Worm (Caenorhabditis elegans) whole organism, young adult: ENCODE results near the gene memi-3.

Experiments used
- B0019.2 ChIP-seq: fragments of 200-800 bp; sonication (Bioruptor generic); conservative IDR thresholded peaks from 2 replicates; pipeline ENCODE4 v1.3.6; 2022; ENCODE audit warnings: missing genetic modification reagents, missing genetic modification characterization, missing compliant biosample characterization
- B0261.1 ChIP-seq: sonication (generic microtip); optimal IDR thresholded peaks from 2 replicates; lab custom pipeline; 2016; ENCODE audit warnings: mild to moderate bottlenecking, missing genetic modification characterization, moderate library complexity, missing compliant biosample characterization
- C06A6.2 ChIP-seq: fragments of 200-800 bp; sonication (Bioruptor generic); conservative IDR thresholded peaks from 2 replicates; pipeline ENCODE4 v1.3.6; 2022; ENCODE audit warnings: missing genetic modification characterization, missing compliant biosample characterization
- D2030.7 ChIP-seq: fragments of 200-800 bp; sonication (Bioruptor generic); IDR thresholded peaks from 2 replicates; pipeline ENCODE4 v1.3.6; 2022; ENCODE audit warnings: missing genetic modification reagents, missing genetic modification characterization, missing compliant biosample characterization
- F49E8.2 ChIP-seq: sonication (generic microtip); optimal IDR thresholded peaks from 3 replicates; lab custom pipeline; 2017; ENCODE audit warnings: missing genetic modification characterization, mild to moderate bottlenecking, missing compliant biosample characterization, antibody characterized with exemption, moderate library complexity; ENCODE audit not compliant: insufficient read depth
- K12H6.12 ChIP-seq: fragments of 200-800 bp; sonication (Bioruptor generic); optimal IDR thresholded peaks from 2 replicates; lab custom pipeline; 2018; ENCODE audit warnings: mild to moderate bottlenecking, missing genetic modification characterization, missing compliant biosample characterization
- Y53F4B.3 ChIP-seq: fragments of 200-800 bp; sonication (Bioruptor generic); IDR thresholded peaks from 2 replicates; pipeline ENCODE4 v1.3.6; 2022; ENCODE audit warnings: missing genetic modification reagents, missing genetic modification characterization, missing compliant biosample characterization
- ama-1 ChIP-seq, 3 experiments: fragments of 150-350 bp in 1 of 3; sonication (generic microtip) in 2 of 3; optimal IDR thresholded peaks; 2 replicates each; lab custom pipeline; 2014 to 2018; ENCODE audit warnings: missing biosample characterization in 2 of 3, missing genetic modification characterization in 2 of 3, missing genetic modification reagents in 2 of 3
- aptf-3 ChIP-seq: fragments of 200-800 bp; sonication (Bioruptor generic); IDR thresholded peaks from 2 replicates; pipeline ENCODE4 v1.3.6; 2022; ENCODE audit warnings: missing genetic modification characterization, missing compliant biosample characterization
- athp-1 ChIP-seq: sonication (generic microtip); optimal IDR thresholded peaks from 2 replicates; lab custom pipeline; 2017; ENCODE audit warnings: mild to moderate bottlenecking, missing genetic modification characterization, missing compliant biosample characterization
- attf-5 ChIP-seq: fragments of 200-800 bp; sonication (Bioruptor generic); optimal IDR thresholded peaks from 2 replicates; lab custom pipeline; 2018; ENCODE audit warnings: mild to moderate bottlenecking, missing genetic modification characterization, missing compliant biosample characterization
- bed-1 ChIP-seq: fragments of 200-800 bp; sonication (Bioruptor generic); IDR thresholded peaks from 2 replicates; pipeline ENCODE4 v1.3.6; 2022; ENCODE audit warnings: missing genetic modification reagents, missing genetic modification characterization, missing compliant biosample characterization
- ccch-3 ChIP-seq: fragments of 200-800 bp; sonication (Bioruptor generic); optimal IDR thresholded peaks from 2 replicates; lab custom pipeline; 2018; ENCODE audit warnings: mild to moderate bottlenecking, missing genetic modification characterization, missing compliant biosample characterization
- ceh-91 ChIP-seq: fragments of 200-800 bp; sonication (Bioruptor generic); IDR thresholded peaks from 2 replicates; pipeline ENCODE4 v1.3.6; 2022; ENCODE audit warnings: missing genetic modification reagents, missing genetic modification characterization, missing compliant biosample characterization
- dox-1 ChIP-seq: fragments of 200-800 bp; sonication (Bioruptor generic); IDR thresholded peaks from 2 replicates; pipeline ENCODE4 v1.3.6; 2022; ENCODE audit warnings: missing genetic modification reagents, missing genetic modification characterization, missing compliant biosample characterization
- efl-1 ChIP-seq: fragments of 150-350 bp; optimal IDR thresholded peaks from 2 replicates; lab custom pipeline; 2014; ENCODE audit warnings: missing biosample characterization, missing genetic modification reagents, missing genetic modification characterization
- egrh-3 ChIP-seq: fragments of 200-800 bp; sonication (Bioruptor generic); IDR thresholded peaks from 2 replicates; pipeline ENCODE4 v1.3.6; 2022; ENCODE audit warnings: missing genetic modification reagents, missing genetic modification characterization, missing compliant biosample characterization
- ekl-4 ChIP-seq: fragments of 200-800 bp; sonication (Bioruptor generic); IDR thresholded peaks from 2 replicates; pipeline ENCODE4 v1.3.6; 2022; ENCODE audit warnings: missing genetic modification reagents, missing genetic modification characterization, missing compliant biosample characterization
- ets-4 ChIP-seq: fragments of 200-800 bp; sonication (Bioruptor generic); optimal IDR thresholded peaks from 2 replicates; lab custom pipeline; 2018; ENCODE audit warnings: mild to moderate bottlenecking, missing genetic modification characterization, missing compliant biosample characterization
- fkh-3 ChIP-seq: sonication (generic microtip); optimal IDR thresholded peaks from 2 replicates; lab custom pipeline; 2016; ENCODE audit warnings: mild to moderate bottlenecking, missing genetic modification characterization, missing compliant biosample characterization
- gei-17 ChIP-seq: fragments of 200-800 bp; sonication (Bioruptor generic); optimal IDR thresholded peaks from 2 replicates; lab custom pipeline; 2018; ENCODE audit warnings: mild to moderate bottlenecking, missing genetic modification characterization, missing compliant biosample characterization
- hlh-12 ChIP-seq: sonication (generic microtip); optimal IDR thresholded peaks from 2 replicates; lab custom pipeline; 2016; ENCODE audit warnings: missing genetic modification characterization, missing compliant biosample characterization
- hmg-1.2 ChIP-seq: fragments of 200-800 bp; sonication (Bioruptor generic); IDR thresholded peaks from 2 replicates; pipeline ENCODE4 v1.3.6; 2022; ENCODE audit warnings: missing genetic modification reagents, missing genetic modification characterization, missing compliant biosample characterization
- let-526 ChIP-seq: fragments of 200-800 bp; sonication (Bioruptor generic); IDR thresholded peaks from 2 replicates; pipeline ENCODE4 v1.3.6; 2022; ENCODE audit warnings: missing genetic modification reagents, missing genetic modification characterization, missing compliant biosample characterization
- lin-40 ChIP-seq: sonication (generic microtip); optimal IDR thresholded peaks from 2 replicates; lab custom pipeline; 2016; ENCODE audit warnings: missing genetic modification characterization, mild to moderate bottlenecking, missing compliant biosample characterization, missing genotype, missing genetic modification reagents
- lin-54 ChIP-seq: fragments of 200-800 bp; sonication (Bioruptor generic); optimal IDR thresholded peaks from 2 replicates; lab custom pipeline; 2018; ENCODE audit warnings: mild to moderate bottlenecking, missing genetic modification characterization, missing compliant biosample characterization
- lsl-1 ChIP-seq: fragments of 200-800 bp; sonication (Bioruptor generic); optimal IDR thresholded peaks from 2 replicates; lab custom pipeline; 2018; ENCODE audit warnings: mild to moderate bottlenecking, missing genetic modification characterization, moderate library complexity, missing compliant biosample characterization
- lsy-27 ChIP-seq: sonication (generic microtip); optimal IDR thresholded peaks from 2 replicates; lab custom pipeline; 2017; ENCODE audit warnings: missing genetic modification characterization, mild to moderate bottlenecking, missing compliant biosample characterization, antibody characterized with exemption, missing genotype, borderline replicate concordance; ENCODE audit not compliant: insufficient read depth
- madf-8 ChIP-seq: fragments of 200-800 bp; sonication (Bioruptor generic); conservative IDR thresholded peaks from 2 replicates; pipeline ENCODE4 v1.3.6; 2022; ENCODE audit warnings: missing genetic modification reagents, missing genetic modification characterization, missing compliant biosample characterization
- mxl-1 ChIP-seq: sonication (generic microtip); optimal IDR thresholded peaks from 2 replicates; lab custom pipeline; 2016; ENCODE audit warnings: missing genetic modification characterization, missing compliant biosample characterization
- nhr-179 ChIP-seq: sonication (generic microtip); optimal IDR thresholded peaks from 2 replicates; lab custom pipeline; 2016; ENCODE audit warnings: mild to moderate bottlenecking, missing genetic modification characterization, missing compliant biosample characterization
- nhr-80 ChIP-seq: sonication (generic microtip); optimal IDR thresholded peaks from 2 replicates; lab custom pipeline; 2016; ENCODE audit warnings: missing genetic modification characterization, missing compliant biosample characterization
- rpc-1 ChIP-seq, 2 experiments: fragments of 150-350 bp in 1 of 2; sonication (generic microtip) in 1 of 2; optimal IDR thresholded peaks; 2 replicates each; lab custom pipeline; 2014 to 2018; ENCODE audit warnings: missing biosample characterization in 1 of 2, missing genetic modification characterization in 1 of 2, missing genetic modification reagents in 1 of 2, missing genotype in 1 of 2
- snpc-1.1 ChIP-seq: sonication (generic microtip); optimal IDR thresholded peaks from 2 replicates; lab custom pipeline; 2017; ENCODE audit warnings: missing genetic modification characterization, mild to moderate bottlenecking, missing compliant biosample characterization, antibody characterized with exemption, moderate library complexity, missing genotype, missing genetic modification reagents; ENCODE audit not compliant: insufficient read depth
- snpc-4 ChIP-seq, 5 experiments: fragments of 150-350 bp in 1 of 5; sonication (generic microtip) in 4 of 5; optimal IDR thresholded peaks; 2 replicates each; lab custom pipeline; 2014 to 2018; ENCODE audit warnings: missing genetic modification characterization in 5 of 5, missing biosample characterization in 3 of 5, antibody characterized with exemption in 2 of 5, mild to moderate bottlenecking in 2 of 5, missing compliant biosample characterization in 2 of 5, missing genotype in 2 of 5, moderate library complexity in 2 of 5, missing genetic modification reagents in 1 of 5
- somi-1 ChIP-seq: fragments of 200-800 bp; sonication (Bioruptor generic); optimal IDR thresholded peaks from 2 replicates; lab custom pipeline; 2018; ENCODE audit warnings: mild to moderate bottlenecking, missing genetic modification characterization, missing compliant biosample characterization
- tbp1 ChIP-seq: fragments of 200-800 bp; sonication (Bioruptor generic); optimal IDR thresholded peaks from 2 replicates; lab custom pipeline; 2018; ENCODE audit warnings: mild to moderate bottlenecking, missing genetic modification characterization, missing compliant biosample characterization
- tbx-9 ChIP-seq: sonication (generic microtip); optimal IDR thresholded peaks from 2 replicates; lab custom pipeline; 2016; ENCODE audit warnings: borderline replicate concordance, missing genetic modification characterization, inconsistent platforms, missing compliant biosample characterization
- ztf-18 ChIP-seq: sonication (generic microtip); optimal IDR thresholded peaks from 2 replicates; lab custom pipeline; 2016; ENCODE audit warnings: missing genotype, mild to moderate bottlenecking, missing genetic modification characterization, missing compliant biosample characterization
- ztf-26 ChIP-seq: sonication (generic microtip); optimal IDR thresholded peaks from 2 replicates; lab custom pipeline; 2017; ENCODE audit warnings: missing genetic modification characterization, missing compliant biosample characterization
- ztf-6 ChIP-seq: fragments of 200-800 bp; sonication (Bioruptor generic); IDR thresholded peaks from 2 replicates; pipeline ENCODE4 v1.3.6; 2022; ENCODE audit warnings: missing genetic modification reagents, missing genetic modification characterization, missing compliant biosample characterization

Gene memi-3

DNA sequence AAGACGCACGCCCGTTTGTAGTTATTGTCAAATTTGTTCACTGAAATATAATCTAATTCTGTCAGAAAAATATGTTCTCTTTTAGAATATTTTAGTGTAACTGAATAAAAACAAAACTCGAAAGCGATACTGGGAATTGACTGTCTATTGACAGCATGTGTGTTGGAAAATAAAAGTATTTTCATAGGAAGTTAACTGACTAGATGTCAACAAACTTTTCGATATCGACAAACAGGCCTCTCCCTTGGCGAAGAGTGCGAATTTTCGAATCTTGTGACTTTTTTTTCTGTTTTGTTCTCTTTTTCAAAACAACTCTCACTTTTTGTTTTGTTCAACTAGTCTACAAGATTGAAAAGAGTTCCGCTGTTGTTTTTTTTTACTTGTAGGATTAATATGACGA lies 35.1 kb upstream of the memi-3 start:
- TF ChIP-seq nhr-80 (tag; lab: Kevin White, UChicago) (peak; percentile 31), F49E8.2 (tag; lab: Kevin White, UChicago) (no peak), hlh-12 (no peak), Y53F4B.3 (GFP tag; lab: Robert Waterston, UW) (no peak)
- TF ChIP-seq, all 124 proteins: peak for 1

DNA sequence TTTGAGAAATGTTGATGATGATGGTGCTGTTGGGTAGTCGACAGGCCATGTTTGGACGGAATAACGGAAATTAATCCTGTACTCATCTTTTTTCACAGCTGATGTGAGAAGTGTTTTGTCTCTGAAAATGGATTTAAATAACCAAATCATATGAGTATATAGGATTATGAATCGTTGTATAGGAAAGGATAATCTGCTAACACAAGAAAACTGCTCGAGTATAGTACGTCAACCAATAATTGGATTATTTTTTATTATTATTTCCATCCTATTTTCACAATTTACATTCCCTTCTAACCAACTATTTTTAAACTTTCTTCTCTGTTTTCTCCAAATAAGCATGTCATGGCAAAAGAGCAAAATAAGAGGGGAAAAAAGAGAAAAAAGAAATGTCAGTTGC lies 32.6 kb upstream of the memi-3 start:
- TF ChIP-seq F49E8.2 (tag; lab: Kevin White, UChicago): no peak
- TF ChIP-seq egrh-3 (GFP tag; lab: Robert Waterston, UW): no peak
- no peak for TF ChIP-seq madf-8 (GFP tag; lab: Robert Waterston, UW)
- TF ChIP-seq tbp1 (GFP tag; lab: Kevin White, UChicago): no peak
- no peak for TF ChIP-seq efl-1 (GFP tag; lab: Kevin White, UChicago)
- no peak for TF ChIP-seq rpc-1 (optimal IDR thresholded peaks at IDR 0.05; lab: Kevin White, UChicago)
- TF ChIP-seq rpc-1 (tag; optimal IDR thresholded peaks at IDR 0.05; lab: Kevin White, UChicago): no peak
- TF ChIP-seq lin-54 (GFP tag; lab: Kevin White, UChicago): no peak
- no peak for TF ChIP-seq mxl-1 (tag; lab: Kevin White, UChicago)
- TF ChIP-seq D2030.7 (GFP tag; lab: Robert Waterston, UW): no peak
- no peak for TF ChIP-seq snpc-1.1 (tag; lab: Kevin White, UChicago)
- TF ChIP-seq let-526: no peak
- TF ChIP-seq aptf-3: no peak
- no peak for TF ChIP-seq bed-1 (GFP tag; lab: Robert Waterston, UW)
- TF ChIP-seq ceh-91 (GFP tag; lab: Robert Waterston, UW): no peak

DNA sequence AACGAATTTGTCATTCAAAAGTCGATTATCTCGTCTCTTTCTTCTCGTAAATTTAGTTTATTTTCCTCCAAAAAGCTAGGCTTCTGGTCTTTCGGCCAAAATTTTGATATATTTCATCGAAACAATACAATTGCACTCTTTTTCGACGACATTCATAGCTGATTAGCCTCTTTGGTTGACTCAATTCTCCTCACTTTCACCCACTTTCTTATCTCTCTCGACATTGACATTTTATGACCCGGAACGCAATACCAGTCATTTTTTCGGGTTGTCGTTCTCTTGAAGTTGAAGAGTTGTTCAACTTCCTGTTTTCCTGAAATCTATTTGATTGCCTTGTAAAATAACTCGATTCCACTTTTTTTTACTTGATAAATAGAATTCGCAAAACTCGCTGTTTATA lies 31.4 kb upstream of the memi-3 start:
- TF ChIP-seq dox-1 (GFP tag; lab: Robert Waterston, UW) (peak; percentile 41; the same call in 1 of the 2 replicates), K12H6.12 (tag; lab: Kevin White, UChicago) (no peak), ets-4 (GFP tag; lab: Kevin White, UChicago) (peak; percentile 21), nhr-80 (tag; lab: Kevin White, UChicago) (peak; percentile 71)
- TF ChIP-seq, all 124 proteins: peak for 3

DNA sequence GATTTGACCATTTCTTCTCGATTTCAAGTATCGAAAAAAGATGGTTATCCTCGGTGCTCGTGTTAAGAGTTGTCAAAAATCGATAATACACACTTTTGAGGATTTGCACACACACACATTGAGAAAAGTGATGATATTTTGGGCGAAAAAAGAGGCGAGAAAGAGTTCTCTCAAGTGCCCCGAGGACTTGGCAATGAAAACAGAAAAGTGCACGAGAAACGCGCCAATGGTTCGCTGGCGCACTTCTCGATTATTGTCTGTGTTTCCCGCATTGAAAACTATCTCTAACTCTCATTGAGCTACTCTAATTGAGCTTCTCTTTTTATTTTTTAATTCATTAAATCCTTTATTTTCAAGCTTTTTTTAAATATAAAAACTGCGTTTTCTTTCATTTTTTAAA lies 30.6 kb upstream of the memi-3 start:
- TF ChIP-seq ama-1 (optimal IDR thresholded peaks at IDR 0.05; lab: Kevin White, UChicago) (no peak), ama-1 (GFP tag; optimal IDR thresholded peaks at IDR 0.05; lab: Kevin White, UChicago) (no peak), snpc-1.1 (tag; lab: Kevin White, UChicago) (no peak), gei-17 (no peak), snpc-4 (GFP tag; optimal IDR thresholded peaks at IDR 0.05; lab: Kevin White, UChicago) (peak; percentile 4), snpc-4 (tag; optimal IDR thresholded peaks at IDR 0.05; lab: Kevin White, UChicago) (peak in 1 of 4 experiments; percentile 7), ztf-18 (tag; lab: Kevin White, UChicago) (peak; percentile 93), tbx-9 (tag; lab: Kevin White, UChicago) (no peak), ztf-6 (GFP tag; lab: Robert Waterston, UW) (no peak), ccch-3 (GFP tag; lab: Kevin White, UChicago) (no peak), attf-5 (peak; percentile 37), C06A6.2 (GFP tag; lab: Robert Waterston, UW) (no peak), somi-1 (GFP tag; lab: Kevin White, UChicago) (no peak), lin-54 (GFP tag; lab: Kevin White, UChicago) (peak; percentile 43), ztf-26 (no peak), ekl-4 (GFP tag; lab: Robert Waterston, UW) (0 out of 2 replicates have a peak, but pooled peaks have one; percentile 44), B0019.2 (GFP tag; lab: Robert Waterston, UW) (0 out of 2 replicates have a peak, but pooled peaks have one; percentile 35), lin-40 (peak; percentile 59), fkh-3 (tag; lab: Kevin White, UChicago) (no peak), lsl-1 (GFP tag; lab: Kevin White, UChicago) (peak; percentile 21), B0261.1 (tag; lab: Kevin White, UChicago) (no peak), lsy-27 (tag; lab: Kevin White, UChicago) (no peak), hmg-1.2 (peak; percentile 32; the same call in 1 of the 2 replicates), egrh-3 (GFP tag; lab: Robert Waterston, UW) (no peak), athp-1 (no peak), ets-4 (GFP tag; lab: Kevin White, UChicago) (no peak), nhr-179 (no peak)
